Worm (Caenorhabditis elegans): ENCODE data around the gene sucl-1.

DNA sequence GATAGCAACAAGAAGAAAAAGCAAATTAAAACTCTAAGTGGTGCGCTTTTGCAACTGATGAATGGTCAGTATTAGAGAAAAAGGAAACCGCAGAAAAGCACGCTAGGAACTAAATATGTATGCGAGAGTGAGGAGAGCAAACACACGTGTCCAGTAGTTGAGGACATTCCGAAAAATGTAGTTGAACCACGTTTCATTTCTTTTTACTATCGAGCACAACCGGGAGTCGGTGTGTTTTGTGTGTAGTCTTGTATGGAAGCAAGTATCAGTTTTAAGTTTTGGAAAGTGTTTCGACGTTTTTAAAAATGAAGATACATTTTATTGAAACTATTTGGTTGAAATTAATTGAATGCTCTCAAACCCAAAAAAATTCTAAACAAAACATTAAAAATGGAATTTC, 13.8 kb upstream of the sucl-1 start, which contains the start of gene C05G5.1:
- TF ChIP-seq ztf-11 (tag; optimal IDR thresholded peaks at IDR 0.05) = no peak
- no peak for TF ChIP-seq lsy-12 (tag; optimal IDR thresholded peaks at IDR 0.05)
- no peak for TF ChIP-seq elt-3 (tag; optimal IDR thresholded peaks at IDR 0.05)
- TF ChIP-seq fos-1 (tag; optimal IDR thresholded peaks at IDR 0.05) = no peak
- TF ChIP-seq nhr-12 (tag; optimal IDR thresholded peaks at IDR 0.05) = no peak
- TF ChIP-seq egl-27 (tag; optimal IDR thresholded peaks at IDR 0.05) = no peak
